Worm (Caenorhabditis elegans): Measurements from ENCODE around the gene acer-1.
A peak's percentile ranks its signal among the peaks of the same experiment; 100 is the strongest.
"Not testable (repeated sequence)": the region's sequence is repeated elsewhere in the genome, so short reads cannot be mapped to it uniquely, and the experiment has no call there.

acer-1 gene

DNA sequence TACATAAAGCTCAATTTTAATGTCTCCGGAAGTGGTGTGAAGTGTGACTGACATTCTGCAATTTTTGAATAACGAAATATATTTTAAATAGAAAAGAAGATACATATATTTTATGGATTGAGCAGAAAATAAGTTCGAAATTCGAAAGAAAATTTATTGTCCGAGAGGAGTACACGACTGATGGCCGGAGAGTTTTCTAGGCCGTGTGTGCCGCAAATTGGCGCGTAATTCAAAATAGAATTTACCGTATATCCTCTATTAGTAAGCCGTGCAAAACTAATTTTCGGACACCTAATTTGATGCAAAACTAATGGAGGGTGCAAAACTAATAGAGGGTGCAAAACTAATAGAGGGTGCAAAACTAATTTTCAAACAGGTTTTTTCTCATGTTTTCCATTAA is 23.1 kb upstream of the acer-1 start, which contains the start of gene cyn-10 (continued):
- peak; percentile 57 for TF ChIP-seq hlh-30 (tag; optimal IDR thresholded peaks at IDR 0.05; ENCODE audit: insufficient read depth)
- TF ChIP-seq mxl-2 (GFP tag; conservative IDR thresholded peaks at IDR 0.05): no peak
- no peak for TF ChIP-seq ceh-28 (tag; optimal IDR thresholded peaks at IDR 0.05)

DNA sequence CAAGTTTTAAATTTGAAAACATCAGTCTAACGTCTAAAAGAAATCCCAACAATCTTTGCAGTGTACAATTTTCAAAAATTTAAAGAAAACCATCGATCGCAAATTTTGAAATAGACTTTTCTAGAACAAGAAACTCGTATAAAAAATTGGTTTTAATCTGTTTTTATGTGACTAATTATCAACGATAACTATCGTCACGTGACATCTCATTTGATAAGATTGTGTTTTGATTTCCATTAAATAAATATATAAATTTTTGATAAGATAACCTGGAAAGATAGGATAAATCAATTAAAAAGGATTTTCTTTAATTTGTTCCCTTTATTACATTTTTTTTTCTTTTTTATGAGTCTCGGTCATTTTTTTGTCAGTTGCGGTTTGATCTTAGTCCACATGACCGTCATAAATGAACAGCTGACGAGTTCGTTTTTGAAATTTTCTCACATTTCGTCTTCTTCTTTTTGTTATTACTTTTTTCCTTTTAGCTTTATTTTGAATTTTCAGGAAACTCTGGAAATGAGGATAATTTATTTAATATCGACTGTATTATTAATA is 19.4 kb upstream of the acer-1 start, which contains the start of gene asm-1:
asm-1 (plus strand) TSS at position 505 of the 555 bp plus-strand sequence.
- peak; percentile 63 for TF ChIP-seq php-3 (GFP tag; IDR thresholded peaks at IDR 0.05)
- peak; percentile 36 for TF ChIP-seq dve-1 (tag; optimal IDR thresholded peaks at IDR 0.05; ENCODE audit: insufficient read depth)
- TF ChIP-seq fkh-10 (GFP tag; optimal IDR thresholded peaks at IDR 0.05): no peak
- TF ChIP-seq hlh-30 (tag; optimal IDR thresholded peaks at IDR 0.05; ENCODE audit: insufficient read depth): peak; percentile 49
- no peak for TF ChIP-seq tag-97 (GFP tag; IDR thresholded peaks at IDR 0.05)
- TF ChIP-seq lsy-2 (tag; optimal IDR thresholded peaks at IDR 0.05): peak in 1 of 2 experiments; percentile 21
- peak; percentile 34 for TF ChIP-seq hlh-11 (tag; optimal IDR thresholded peaks at IDR 0.05)

DNA sequence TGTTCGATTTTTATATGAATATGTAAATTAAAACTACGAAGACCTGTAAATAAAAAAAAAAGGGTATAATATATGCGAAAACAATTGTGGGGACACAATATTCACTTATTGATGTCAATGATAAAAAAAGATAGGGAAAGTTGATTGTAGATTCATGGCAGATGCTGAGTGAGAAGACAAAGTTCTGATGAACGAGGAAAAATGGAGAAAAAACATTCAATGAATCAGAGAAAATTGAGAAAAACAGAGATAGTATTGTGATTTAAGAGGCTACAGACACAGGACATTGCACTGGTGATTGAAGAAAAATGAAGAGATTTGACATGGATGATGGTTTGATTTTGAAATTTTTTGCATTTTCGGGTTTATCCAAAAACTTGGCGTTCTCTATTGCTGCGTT is 18.5 kb upstream of the acer-1 start:
- TF ChIP-seq Y48G9A.11 (GFP tag; IDR thresholded peaks at IDR 0.05) (no peak), unc-62 (GFP tag; optimal IDR thresholded peaks at IDR 0.05 in 1 of 2) (peak in 1 of 2 experiments; percentile 89), unc-62 (tag; optimal IDR thresholded peaks at IDR 0.05) (no peak), D1046.2 (GFP tag; IDR thresholded peaks at IDR 0.05) (no peak), Y105C5A.15 (GFP tag; IDR thresholded peaks at IDR 0.05) (no peak), nhr-28 (tag; optimal IDR thresholded peaks at IDR 0.05) (peak; percentile 38), daf-16 (GFP tag; optimal IDR thresholded peaks at IDR 0.05) (no peak), daf-16 (tag; optimal IDR thresholded peaks at IDR 0.05) (peak; percentile 7), hlh-11 (tag; optimal IDR thresholded peaks at IDR 0.05) (peak; percentile 29), mdt-29 (GFP tag; IDR thresholded peaks at IDR 0.05) (no peak), mdl-1 (tag; optimal IDR thresholded peaks at IDR 0.05) (peak in 1 of 2 experiments; percentile 9), nhr-237 (tag; optimal IDR thresholded peaks at IDR 0.05) (no peak), nhr-6 (tag; optimal IDR thresholded peaks at IDR 0.05) (no peak)

DNA sequence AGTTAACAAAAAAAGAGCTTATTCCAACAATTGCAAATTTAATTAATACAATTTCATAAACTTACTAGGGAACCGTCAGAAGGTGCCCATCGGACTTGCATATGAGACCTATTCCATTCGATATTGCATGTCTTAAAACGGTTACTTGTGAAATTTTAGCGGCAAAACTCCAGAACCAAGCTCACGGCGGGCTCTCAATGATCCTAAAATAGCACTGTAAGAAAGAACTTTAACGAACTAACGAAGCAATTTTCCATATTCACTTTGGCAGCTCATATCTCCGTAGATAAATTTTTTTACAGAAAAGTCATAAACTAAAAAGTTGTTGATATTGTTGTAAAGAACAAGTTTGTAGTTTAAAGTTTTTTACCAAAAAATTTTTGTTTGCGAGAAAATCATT is 17.5 kb upstream of the acer-1 start, which contains the start of gene B0252.3:
B0252.3 (minus strand) TSS at position 101 of the 400 bp plus-strand sequence.
- TF ChIP-seq unc-62 (GFP tag; optimal IDR thresholded peaks at IDR 0.05 in 1 of 2): peak in 1 of 2 experiments; percentile 75
- not testable (repeated sequence) for TF ChIP-seq unc-62 (tag; optimal IDR thresholded peaks at IDR 0.05)

DNA sequence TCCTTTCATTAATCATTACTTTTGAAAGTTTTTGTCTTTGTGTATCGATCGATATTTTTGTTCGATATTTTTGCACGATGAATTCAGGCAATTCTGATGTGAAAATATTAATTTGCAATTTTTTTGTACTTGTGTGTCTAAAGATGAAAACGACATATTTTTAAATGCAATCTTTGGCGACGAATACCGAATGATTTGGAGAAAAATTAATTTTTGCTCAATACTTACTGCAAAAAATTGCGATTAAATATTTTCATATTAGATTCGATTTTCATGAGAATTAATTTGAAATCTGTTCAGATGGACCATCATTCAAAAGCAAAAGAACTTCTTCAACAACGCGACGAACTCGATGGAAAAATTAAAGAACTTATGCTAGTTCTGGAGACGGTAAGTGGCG is 11.6 kb upstream of the acer-1 start, which contains the start of gene psmd-9:
psmd-9 (plus strand) TSS at position 301 of the 400 bp plus-strand sequence.
- TF ChIP-seq nhr-237 (tag; optimal IDR thresholded peaks at IDR 0.05) (no peak), mxl-3 (GFP tag; optimal IDR thresholded peaks at IDR 0.05) (no peak), fkh-10 (GFP tag; optimal IDR thresholded peaks at IDR 0.05) (no peak), cey-2 (tag; optimal IDR thresholded peaks at IDR 0.05; ENCODE audit: borderline replicate concordance, insufficient read depth) (no peak), ztf-11 (tag; optimal IDR thresholded peaks at IDR 0.05) (no peak), T20F7.1 (GFP tag; optimal IDR thresholded peaks at IDR 0.05) (no peak), spr-3 (GFP tag; optimal IDR thresholded peaks at IDR 0.05) (no peak), Y5F2A.4 (GFP tag; optimal IDR thresholded peaks at IDR 0.05) (no peak), ama-1 (optimal IDR thresholded peaks at IDR 0.05) (no peak), dpl-1 (GFP tag; optimal IDR thresholded peaks at IDR 0.05) (no peak), tra-1 (GFP tag; IDR thresholded peaks at IDR 0.05) (no peak), F44E2.7 (GFP tag; IDR thresholded peaks at IDR 0.05) (no peak), set-16 (GFP tag; IDR thresholded peaks at IDR 0.05) (no peak), lin-38 (GFP tag; IDR thresholded peaks at IDR 0.05) (no peak), ZK337.2 (GFP tag; IDR thresholded peaks at IDR 0.05) (no peak)

All from whole organism, L4 larva.